Worm (Caenorhabditis elegans) whole organism, mixed stage, embryonic: Measurements from ENCODE around the gene T22F3.2.

Experiments used
- M03D4.4 ChIP-seq: sonication (generic microtip); optimal IDR thresholded peaks from 2 replicates; lab custom pipeline; 2017; ENCODE audit warnings: mild to moderate bottlenecking, missing genetic modification characterization, missing compliant biosample characterization
- bed-3 ChIP-seq: fragments of 200-800 bp; sonication (Bioruptor generic); optimal IDR thresholded peaks from 3 replicates; lab custom pipeline; 2018; ENCODE audit warnings: mild to moderate bottlenecking, missing genetic modification characterization, moderate library complexity, missing compliant biosample characterization
- blmp-1 ChIP-seq: fragments of 150-350 bp; optimal IDR thresholded peaks from 2 replicates; lab custom pipeline; 2014; ENCODE audit warnings: missing biosample characterization, missing genetic modification characterization
- ceh-39 ChIP-seq: fragments of 150-350 bp; optimal IDR thresholded peaks from 2 replicates; lab custom pipeline; 2014; ENCODE audit warnings: missing biosample characterization, missing genetic modification characterization
- ceh-43 ChIP-seq: fragments of 200-800 bp; sonication (Bioruptor generic); optimal IDR thresholded peaks from 2 replicates; lab custom pipeline; 2018; ENCODE audit warnings: mild to moderate bottlenecking, missing genetic modification characterization, moderate library complexity, missing compliant biosample characterization
- ceh-83 ChIP-seq: fragments of 200-800 bp; sonication (Bioruptor generic); optimal IDR thresholded peaks from 2 replicates; lab custom pipeline; 2018; ENCODE audit warnings: mild to moderate bottlenecking, missing genetic modification characterization, missing compliant biosample characterization
- ces-1 ChIP-seq: fragments of 150-350 bp; optimal IDR thresholded peaks from 2 replicates; lab custom pipeline; 2014; ENCODE audit warnings: missing biosample characterization, missing genetic modification reagents, missing genetic modification characterization
- cnd-1 ChIP-seq: fragments of 200-800 bp; sonication (Bioruptor generic); optimal IDR thresholded peaks from 2 replicates; lab custom pipeline; 2018; ENCODE audit warnings: mild to moderate bottlenecking, missing genetic modification characterization, missing compliant biosample characterization
- drap-1 ChIP-seq: fragments of 200-800 bp; sonication (Bioruptor generic); optimal IDR thresholded peaks from 3 replicates; lab custom pipeline; 2018; ENCODE audit warnings: mild to moderate bottlenecking, missing genetic modification characterization, missing compliant biosample characterization
- elt-1 ChIP-seq: sonication (generic microtip); optimal IDR thresholded peaks from 2 replicates; lab custom pipeline; 2017; ENCODE audit warnings: missing genetic modification characterization, mild to moderate bottlenecking, missing compliant biosample characterization, antibody characterized with exemption, moderate library complexity, borderline replicate concordance; ENCODE audit not compliant: insufficient read depth
- elt-3 ChIP-seq: fragments of 150-350 bp; optimal IDR thresholded peaks from 2 replicates; lab custom pipeline; 2014; ENCODE audit warnings: missing biosample characterization, missing genetic modification characterization
- flh-1 ChIP-seq: fragments of 200-800 bp; sonication (Bioruptor generic); optimal IDR thresholded peaks from 2 replicates; lab custom pipeline; 2018; ENCODE audit warnings: mild to moderate bottlenecking, missing genetic modification characterization, moderate library complexity, missing compliant biosample characterization
- ham-2 ChIP-seq: fragments of 200-800 bp; sonication (Bioruptor generic); optimal IDR thresholded peaks from 2 replicates; lab custom pipeline; 2018; ENCODE audit warnings: mild to moderate bottlenecking, missing genetic modification characterization, missing compliant biosample characterization
- lin-13 ChIP-seq: fragments of 150-350 bp; optimal IDR thresholded peaks from 2 replicates; lab custom pipeline; 2014; ENCODE audit warnings: missing biosample characterization, missing genetic modification characterization
- lin-32 ChIP-seq: fragments of 200-800 bp; sonication (Bioruptor generic); optimal IDR thresholded peaks from 2 replicates; lab custom pipeline; 2018; ENCODE audit warnings: mild to moderate bottlenecking, missing genetic modification characterization, missing compliant biosample characterization
- lsy-2 ChIP-seq: fragments of 150-350 bp; optimal IDR thresholded peaks from 2 replicates; lab custom pipeline; 2014; ENCODE audit warnings: missing biosample characterization, missing genetic modification characterization
- mab-5 ChIP-seq: fragments of 150-350 bp; optimal IDR thresholded peaks from 2 replicates; lab custom pipeline; 2014; ENCODE audit warnings: missing biosample characterization, missing genetic modification characterization
- mep-1 ChIP-seq: fragments of 150-350 bp; optimal IDR thresholded peaks from 2 replicates; lab custom pipeline; 2017; ENCODE audit warnings: missing biosample characterization, missing genetic modification reagents, missing genetic modification characterization, inconsistent platforms
- mls-2 ChIP-seq: sonication (generic microtip); optimal IDR thresholded peaks from 2 replicates; lab custom pipeline; 2016; ENCODE audit warnings: mild to moderate bottlenecking, missing genetic modification characterization, moderate library complexity, missing compliant biosample characterization
- nhr-12 ChIP-seq: fragments of 150-350 bp; optimal IDR thresholded peaks from 2 replicates; lab custom pipeline; 2014; ENCODE audit warnings: missing biosample characterization, missing genetic modification characterization
- nhr-2 ChIP-seq: fragments of 150-350 bp; optimal IDR thresholded peaks from 2 replicates; lab custom pipeline; 2014; ENCODE audit warnings: missing biosample characterization, missing genetic modification characterization
- nhr-28 ChIP-seq: fragments of 150-350 bp; optimal IDR thresholded peaks from 2 replicates; lab custom pipeline; 2014; ENCODE audit warnings: missing biosample characterization, missing genetic modification characterization
- pha-4 ChIP-seq: fragments of 150-350 bp; optimal IDR thresholded peaks from 2 replicates; lab custom pipeline; 2018; ENCODE audit warnings: missing biosample characterization, missing genetic modification reagents, missing genetic modification characterization
- sem-2 ChIP-seq: fragments of 200-800 bp; sonication (Bioruptor generic); optimal IDR thresholded peaks from 2 replicates; lab custom pipeline; 2018; ENCODE audit warnings: mild to moderate bottlenecking, missing genetic modification characterization, missing compliant biosample characterization
- unc-120 ChIP-seq: sonication (generic microtip); optimal IDR thresholded peaks from 2 replicates; lab custom pipeline; 2017; ENCODE audit warnings: missing genetic modification characterization, missing compliant biosample characterization; ENCODE audit not compliant: poor library complexity, severe bottlenecking
- unc-39 ChIP-seq: fragments of 150-350 bp; optimal IDR thresholded peaks from 2 replicates; lab custom pipeline; 2014; ENCODE audit warnings: missing biosample characterization, missing genetic modification characterization
- unc-62 ChIP-seq: fragments of 150-350 bp; optimal IDR thresholded peaks from 2 replicates; lab custom pipeline; 2014; ENCODE audit warnings: missing biosample characterization, missing genetic modification reagents, missing genetic modification characterization
- zip-8 ChIP-seq: fragments of 150-350 bp; optimal IDR thresholded peaks from 2 replicates; lab custom pipeline; 2014; ENCODE audit warnings: missing biosample characterization, missing genetic modification characterization

Gene T22F3.2

ce11 chrV:3586014-3586689, at the start of gene T22F3.2, which contains the start of gene rpl-11.1:
Gene T22F3.2, plus strand, starts transcription at chrV:3586639.
Gene rpl-11.1, minus strand, starts transcription at chrV:3586064.
- TF ChIP-seq mep-1 (no peak), nhr-2 (tag; lab: Kevin White, UChicago) (no peak), elt-3 (tag; lab: Kevin White, UChicago) (no peak), nhr-12 (tag; lab: Kevin White, UChicago) (no peak), elt-1 (tag; lab: Kevin White, UChicago) (no peak), unc-120 (no peak), sem-2 (GFP tag; lab: Kevin White, UChicago) (no peak), lsy-2 (no peak), unc-62 (no peak), flh-1 (GFP tag; lab: Kevin White, UChicago) (no peak), ceh-43 (GFP tag; lab: Kevin White, UChicago) (no peak), cnd-1 (no peak), ceh-83 (GFP tag; lab: Kevin White, UChicago) (no peak)

ce11 chrV:3538307-3538706, 48.1 kb upstream of the T22F3.2 start, which contains the start of gene nhr-93:
Gene nhr-93, minus strand, starts transcription at chrV:3538407.
- TF ChIP-seq ceh-39 (tag; lab: Kevin White, UChicago) = no peak
- no peak for TF ChIP-seq pha-4 (tag; lab: Kevin White, UChicago)

- TF ChIP-seq nhr-2 (tag; lab: Kevin White, UChicago) (no peak), sem-2 (GFP tag; lab: Kevin White, UChicago) (no peak), ham-2 (GFP tag; lab: Kevin White, UChicago) (no peak), flh-1 (GFP tag; lab: Kevin White, UChicago) (no peak), elt-3 (tag; lab: Kevin White, UChicago) (no peak), nhr-12 (tag; lab: Kevin White, UChicago) (no peak), mep-1 (no peak), zip-8 (tag; lab: Kevin White, UChicago) (no peak), ceh-43 (GFP tag; lab: Kevin White, UChicago) (no peak), lin-13 (tag; lab: Kevin White, UChicago) (no peak)
Measured at ce11 chrV:3541117-3541516, 45.3 kb upstream of the T22F3.2 start, which contains the start of gene srbc-67. Gene srbc-67, minus strand, starts transcription at chrV:3541217.

- TF ChIP-seq pha-4 (tag; lab: Kevin White, UChicago) (no peak), mls-2 (tag; lab: Kevin White, UChicago) (no peak), unc-39 (tag; lab: Kevin White, UChicago) (no peak), drap-1 (GFP tag; lab: Kevin White, UChicago) (no peak), mep-1 (no peak), elt-3 (tag; lab: Kevin White, UChicago) (no peak), lin-32 (GFP tag; lab: Kevin White, UChicago) (no peak), bed-3 (no peak), unc-62 (no peak), ham-2 (GFP tag; lab: Kevin White, UChicago) (no peak), elt-1 (tag; lab: Kevin White, UChicago) (no peak)
Measured at ce11 chrV:3543344-3543743, 43.1 kb upstream of the T22F3.2 start, which contains the start of gene nhr-222. Gene nhr-222, minus strand, starts transcription at chrV:3543444.

- TF ChIP-seq nhr-2 (tag; lab: Kevin White, UChicago) (no peak), ces-1 (GFP tag; lab: Kevin White, UChicago) (no peak), lin-13 (tag; lab: Kevin White, UChicago) (no peak), mep-1 (no peak), flh-1 (GFP tag; lab: Kevin White, UChicago) (no peak), nhr-28 (no peak), bed-3 (no peak), blmp-1 (tag; lab: Kevin White, UChicago) (no peak), M03D4.4 (tag; lab: Kevin White, UChicago) (no peak), mab-5 (tag; lab: Kevin White, UChicago) (no peak), elt-3 (tag; lab: Kevin White, UChicago) (no peak), mls-2 (tag; lab: Kevin White, UChicago) (no peak), ham-2 (GFP tag; lab: Kevin White, UChicago) (no peak), sem-2 (GFP tag; lab: Kevin White, UChicago) (no peak)
Measured at ce11 chrV:3546517-3546916, 39.9 kb upstream of the T22F3.2 start, which contains the start of gene srbc-68. Gene srbc-68, minus strand, starts transcription at chrV:3546617.
